Worm (Caenorhabditis elegans) whole organism, L4 larva: Measurements from ENCODE around the gene nhr-123.

Source experiments
- F10B5.3 ChIP-seq: sonication (generic microtip); optimal IDR thresholded peaks from 2 replicates; lab custom pipeline; 2016; ENCODE audit warnings: mild to moderate bottlenecking, missing genetic modification characterization, missing compliant biosample characterization
- F44E2.7 ChIP-seq: fragments of 200-800 bp; sonication (Bioruptor generic); IDR thresholded peaks from 2 replicates; pipeline ENCODE4 v2.1.2; 2022; ENCODE audit warnings: missing genetic modification characterization, missing compliant biosample characterization
- T20F7.1 ChIP-seq: fragments of 200-800 bp; sonication (Bioruptor generic); optimal IDR thresholded peaks from 2 replicates; lab custom pipeline; 2018; ENCODE audit warnings: mild to moderate bottlenecking, missing genetic modification characterization, missing compliant biosample characterization
- T26A8.4 ChIP-seq: fragments of 200-800 bp; sonication (Bioruptor generic); IDR thresholded peaks from 2 replicates; pipeline ENCODE4 v1.3.6; 2022; ENCODE audit warnings: missing genetic modification characterization, missing compliant biosample characterization
- Y75B8A.6 ChIP-seq: fragments of 200-800 bp; sonication (Bioruptor generic); IDR thresholded peaks from 2 replicates; pipeline ENCODE4 v1.3.6; 2022; ENCODE audit warnings: missing genetic modification reagents, missing genetic modification characterization, missing compliant biosample characterization
- ZK337.2 ChIP-seq: fragments of 200-800 bp; sonication (Bioruptor generic); IDR thresholded peaks from 2 replicates; pipeline ENCODE4 v1.3.6; 2022; ENCODE audit warnings: missing genetic modification reagents, missing genetic modification characterization, missing compliant biosample characterization
- aha-1 ChIP-seq: fragments of 150-350 bp; peaks from one replicate; lab custom pipeline; 2014; ENCODE audit warnings: missing biosample characterization, missing genetic modification characterization
- aly-2 ChIP-seq: sonication (generic microtip); optimal IDR thresholded peaks from 2 replicates; lab custom pipeline; 2018; ENCODE audit warnings: missing biosample characterization, missing genetic modification characterization
- arid-1 ChIP-seq: fragments of 200-800 bp; sonication (Bioruptor generic); conservative IDR thresholded peaks from 2 replicates; pipeline ENCODE4 v1.3.6; 2022; ENCODE audit warnings: missing genetic modification reagents, missing genetic modification characterization, missing compliant biosample characterization
- ceh-28 ChIP-seq: fragments of 150-350 bp; optimal IDR thresholded peaks from 2 replicates; lab custom pipeline; 2014; ENCODE audit warnings: missing biosample characterization, missing genetic modification reagents, missing genetic modification characterization
- ceh-44 ChIP-seq: fragments of 200-800 bp; sonication (Bioruptor generic); IDR thresholded peaks from 2 replicates; pipeline ENCODE4 v1.3.6; 2022; ENCODE audit warnings: missing genetic modification reagents, missing genetic modification characterization, missing compliant biosample characterization
- ceh-62 ChIP-seq: sonication (generic microtip); optimal IDR thresholded peaks from 2 replicates; lab custom pipeline; 2017; ENCODE audit warnings: missing biosample characterization, missing genetic modification characterization
- ces-1 ChIP-seq: fragments of 150-350 bp; sonication (generic microtip); optimal IDR thresholded peaks from 4 replicates; lab custom pipeline; 2014; ENCODE audit warnings: missing biosample characterization, missing genetic modification reagents, missing genetic modification characterization
- dmd-9 ChIP-seq: fragments of 200-800 bp; sonication (Bioruptor generic); IDR thresholded peaks from 2 replicates; pipeline ENCODE4 v1.3.6; 2022; ENCODE audit warnings: missing genetic modification reagents, missing genetic modification characterization, missing compliant biosample characterization
- dpl-1 ChIP-seq: fragments of 150-350 bp; optimal IDR thresholded peaks from 2 replicates; lab custom pipeline; 2014; ENCODE audit warnings: missing biosample characterization, missing genetic modification reagents, missing genetic modification characterization
- duxl-1 ChIP-seq: sonication (generic microtip); optimal IDR thresholded peaks from 2 replicates; lab custom pipeline; 2016; ENCODE audit warnings: mild to moderate bottlenecking, missing genetic modification characterization, moderate library complexity, missing compliant biosample characterization; ENCODE audit not compliant: poor library complexity
- egl-27 ChIP-seq: sonication (generic microtip); optimal IDR thresholded peaks from 3 replicates; lab custom pipeline; 2017; ENCODE audit warnings: missing biosample characterization, missing genetic modification reagents, missing genetic modification characterization
- fkh-10 ChIP-seq: fragments of 150-350 bp; optimal IDR thresholded peaks from 2 replicates; lab custom pipeline; 2014; ENCODE audit warnings: missing biosample characterization, missing genetic modification reagents, missing genetic modification characterization
- fos-1 ChIP-seq: fragments of 150-350 bp; optimal IDR thresholded peaks from 2 replicates; lab custom pipeline; 2014; ENCODE audit warnings: missing biosample characterization, missing genetic modification characterization
- hlh-11 ChIP-seq: fragments of 200-800 bp; sonication (Bioruptor generic); optimal IDR thresholded peaks from 2 replicates; lab custom pipeline; 2018; ENCODE audit warnings: mild to moderate bottlenecking, missing genetic modification characterization, missing compliant biosample characterization
- hlh-30 ChIP-seq: sonication (generic microtip); optimal IDR thresholded peaks from 2 replicates; lab custom pipeline; 2017; ENCODE audit warnings: antibody characterized with exemption, mild to moderate bottlenecking, missing genetic modification characterization, missing compliant biosample characterization; ENCODE audit not compliant: insufficient read depth
- mep-1 ChIP-seq: fragments of 150-350 bp; sonication (generic microtip); optimal IDR thresholded peaks from 3 replicates; lab custom pipeline; 2014; ENCODE audit warnings: missing biosample characterization, missing genetic modification characterization
- nhr-111 ChIP-seq: fragments of 200-800 bp; sonication (Bioruptor generic); optimal IDR thresholded peaks from 2 replicates; lab custom pipeline; 2018; ENCODE audit warnings: mild to moderate bottlenecking, missing genetic modification characterization, missing compliant biosample characterization
- nhr-25 ChIP-seq: sonication (generic microtip); optimal IDR thresholded peaks from 2 replicates; lab custom pipeline; 2017; ENCODE audit warnings: missing genetic modification characterization, mild to moderate bottlenecking, missing compliant biosample characterization, antibody characterized with exemption, moderate library complexity, borderline replicate concordance; ENCODE audit not compliant: insufficient read depth
- nhr-42 ChIP-seq: fragments of 200-800 bp; sonication (Bioruptor generic); IDR thresholded peaks from 2 replicates; pipeline ENCODE4 v1.3.6; 2022; ENCODE audit warnings: missing genetic modification characterization, missing compliant biosample characterization
- pha-4 ChIP-seq, 2 experiments: fragments of 150-350 bp in 1 of 2; fragments of 200-800 bp in 1 of 2; sonication (Bioruptor generic) in 1 of 2; IDR thresholded peaks in 1 of 2; optimal IDR thresholded peaks in 1 of 2; 2 replicates each; pipeline versions ENCODE4 v1.3.6 to Lab custom; 2014 to 2022; ENCODE audit warnings: missing genetic modification characterization in 2 of 2, missing genetic modification reagents in 2 of 2, missing biosample characterization in 1 of 2, missing compliant biosample characterization in 1 of 2
- php-3 ChIP-seq: fragments of 200-800 bp; sonication (Bioruptor generic); IDR thresholded peaks from 2 replicates; pipeline ENCODE4 v1.3.6; 2022; ENCODE audit warnings: missing genetic modification reagents, missing genetic modification characterization, missing compliant biosample characterization
- rbr-2 ChIP-seq: sonication (generic microtip); optimal IDR thresholded peaks from 2 replicates; lab custom pipeline; 2016; ENCODE audit warnings: missing genotype, missing genetic modification characterization, missing compliant biosample characterization
- saeg-2 ChIP-seq: fragments of 200-800 bp; sonication (Bioruptor generic); IDR thresholded peaks from 2 replicates; pipeline ENCODE4 v1.3.6; 2022; ENCODE audit warnings: missing genetic modification reagents, missing genetic modification characterization, missing compliant biosample characterization
- sdz-12 ChIP-seq: fragments of 200-800 bp; sonication (Bioruptor generic); optimal IDR thresholded peaks from 2 replicates; lab custom pipeline; 2018; ENCODE audit warnings: mild to moderate bottlenecking, missing genetic modification characterization, missing compliant biosample characterization
- skn-1 ChIP-seq: fragments of 150-350 bp; optimal IDR thresholded peaks from 2 replicates; lab custom pipeline; 2014; ENCODE audit warnings: missing biosample characterization, missing genetic modification characterization
- spr-1 ChIP-seq: sonication (generic microtip); optimal IDR thresholded peaks from 2 replicates; lab custom pipeline; 2016; ENCODE audit warnings: mild to moderate bottlenecking, missing genetic modification characterization, missing compliant biosample characterization
- tra-1 ChIP-seq: fragments of 200-800 bp; sonication (Bioruptor generic); IDR thresholded peaks from 2 replicates; pipeline ENCODE4 v1.3.6; 2022; ENCODE audit warnings: missing genetic modification reagents, missing genetic modification characterization, missing compliant biosample characterization
- unc-62 ChIP-seq, 3 experiments: fragments of 150-350 bp in 1 of 3; sonication (generic microtip); optimal IDR thresholded peaks in 2 of 3; peaks in 1 of 3; 1 replicate in 1 of 3; 2 replicates in 2 of 3; lab custom pipeline; 2014 to 2017; ENCODE audit warnings: missing biosample characterization in 3 of 3, missing genetic modification characterization in 3 of 3, missing genetic modification reagents in 3 of 3, missing genotype in 1 of 3
- vab-7 ChIP-seq: fragments of 200-800 bp; sonication (Bioruptor generic); IDR thresholded peaks from 2 replicates; pipeline ENCODE4 v1.3.6; 2022; ENCODE audit warnings: missing genetic modification reagents, missing genetic modification characterization, missing compliant biosample characterization
- zag-1 ChIP-seq: fragments of 150-350 bp; optimal IDR thresholded peaks from 2 replicates; lab custom pipeline; 2014; ENCODE audit warnings: missing biosample characterization, missing genetic modification characterization
- ztf-7 ChIP-seq: fragments of 150-350 bp; optimal IDR thresholded peaks from 2 replicates; lab custom pipeline; 2014; ENCODE audit warnings: missing biosample characterization, missing genetic modification characterization

Gene nhr-123

DNA sequence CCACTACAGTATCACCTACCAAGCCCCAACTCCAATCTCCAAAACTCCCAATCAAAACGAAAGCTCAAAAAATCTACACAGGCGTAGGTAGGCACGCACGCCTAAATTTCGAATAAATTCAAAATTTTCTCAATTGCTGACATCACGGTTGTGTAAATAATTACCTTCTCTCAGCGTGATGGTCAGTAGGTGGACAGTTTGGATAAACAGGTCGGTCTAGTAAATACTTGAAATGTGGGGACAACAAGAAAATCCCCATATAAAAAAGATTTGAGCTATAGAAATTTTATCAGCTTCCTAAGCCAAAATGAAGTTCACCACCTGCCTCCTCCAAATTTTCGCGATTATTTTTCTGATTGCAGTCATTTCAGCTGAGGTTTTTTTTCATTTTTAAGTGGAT is 13.2 kb upstream of the nhr-123 start, which contains the start of gene B0554.1:
Gene B0554.1 (plus strand): TSS at position 301 of the 400 bp plus-strand sequence.
- no peak for TF ChIP-seq ces-1 (GFP tag; lab: Kevin White, UChicago)
- TF ChIP-seq rbr-2 (tag; lab: Kevin White, UChicago) = no peak
- no peak for TF ChIP-seq skn-1 (tag; lab: Kevin White, UChicago)
- TF ChIP-seq dmd-9 = no peak
- no peak for TF ChIP-seq ztf-7
- no peak for TF ChIP-seq aly-2 (tag; lab: Kevin White, UChicago)
- no peak for TF ChIP-seq Y75B8A.6
- no peak for TF ChIP-seq hlh-11 (tag; lab: Kevin White, UChicago)
- no peak for TF ChIP-seq nhr-42 (GFP tag; lab: Robert Waterston, UW)
- TF ChIP-seq sdz-12 (GFP tag; lab: Kevin White, UChicago) = no peak
- no peak for TF ChIP-seq ZK337.2 (GFP tag; lab: Robert Waterston, UW)
- no peak for TF ChIP-seq F10B5.3 (tag; lab: Kevin White, UChicago)
- TF ChIP-seq tra-1 (GFP tag; lab: Robert Waterston, UW) = no peak
- TF ChIP-seq T26A8.4 = no peak
- TF ChIP-seq, all 104 proteins: peak for 0

DNA sequence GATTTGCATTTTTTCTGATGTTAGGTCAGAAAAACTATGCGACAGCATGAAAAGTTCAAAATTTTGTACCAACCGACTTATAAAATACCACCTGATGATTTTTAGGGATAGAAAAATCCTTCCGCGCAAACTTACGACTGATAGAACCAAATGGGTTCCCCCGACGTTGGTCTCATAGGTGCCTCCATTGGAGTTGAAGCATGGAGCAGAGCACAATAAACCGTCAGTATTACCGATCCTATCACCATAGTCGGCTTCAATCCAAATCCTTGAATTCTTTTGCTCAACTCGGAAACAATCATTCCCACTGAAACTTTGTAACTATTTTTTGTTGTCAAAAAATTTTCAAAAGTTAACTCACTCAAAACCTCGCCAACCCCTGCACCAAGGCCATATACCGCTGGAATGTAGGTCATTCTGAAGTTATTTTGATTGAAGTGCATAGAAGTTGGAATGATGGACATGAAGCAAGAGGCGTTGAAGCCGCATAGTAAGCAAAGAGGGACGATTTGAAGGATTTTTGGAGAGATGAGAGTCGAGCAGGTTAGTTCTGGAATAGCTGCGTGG is 12.0 kb upstream of the nhr-123 start:
- TF ChIP-seq unc-62 (GFP tag; optimal IDR thresholded peaks at IDR 0.05 in 1 of 2; lab: Kevin White, UChicago) (peak in 1 of 2 experiments; percentile 90), unc-62 (tag; optimal IDR thresholded peaks at IDR 0.05; lab: Kevin White, UChicago) (no peak), duxl-1 (tag; lab: Kevin White, UChicago) (no peak), aha-1 (tag; lab: Kevin White, UChicago) (peak; percentile 92)

DNA sequence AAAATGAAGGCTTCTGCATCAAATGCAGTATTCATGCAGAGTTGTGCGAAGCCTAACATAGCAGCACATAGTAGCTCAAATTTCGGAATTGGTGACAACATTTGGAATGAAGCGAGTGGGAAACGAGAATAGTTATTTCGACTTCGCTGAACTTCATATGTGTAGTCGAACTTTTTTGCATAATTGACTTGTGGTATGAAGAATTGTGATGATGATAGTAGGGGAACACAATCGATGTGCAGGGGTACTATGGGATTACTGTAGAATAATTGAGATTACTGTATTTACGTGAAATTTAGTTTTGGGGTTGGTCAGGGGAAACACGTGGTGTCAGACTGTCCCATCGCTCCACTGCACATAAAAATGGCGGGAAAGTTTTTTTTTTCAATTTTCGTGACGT is 10.3 kb upstream of the nhr-123 start, which contains the start of gene B0554.7:
Gene B0554.7 (minus strand): TSS at position 101 of the 400 bp plus-strand sequence.
- TF ChIP-seq ceh-44 = no peak
- TF ChIP-seq aha-1 (tag; lab: Kevin White, UChicago) = peak; percentile 13

DNA sequence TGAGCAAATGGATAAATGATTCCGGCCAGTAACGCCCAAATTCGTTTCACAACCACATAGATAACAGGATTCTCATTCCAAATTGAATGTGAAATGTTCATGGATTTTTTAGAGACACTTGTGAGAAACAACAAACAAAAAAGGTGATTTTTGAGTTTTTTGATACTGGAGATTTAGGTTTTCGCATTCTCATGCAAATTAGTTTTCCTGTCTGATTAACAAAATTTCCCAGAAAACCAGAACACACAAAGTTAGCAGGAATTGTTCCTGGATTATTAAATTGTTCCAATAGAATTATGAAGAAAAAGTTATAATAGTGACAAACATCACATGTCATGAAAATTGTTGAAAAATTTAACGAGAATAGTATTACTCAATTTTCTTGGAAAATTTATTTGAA is 8.1 kb upstream of the nhr-123 start, which contains the start of gene srh-33:
Gene srh-33 (minus strand): TSS at position 101 of the 400 bp plus-strand sequence.
- TF ChIP-seq ceh-44 (no peak), php-3 (GFP tag; lab: Robert Waterston, UW) (no peak), F44E2.7 (no peak), pha-4 (GFP tag; IDR thresholded peaks at IDR 0.05; lab: Robert Waterston, UW) (no peak), pha-4 (tag; optimal IDR thresholded peaks at IDR 0.05; lab: Kevin White, UChicago) (no peak)

DNA sequence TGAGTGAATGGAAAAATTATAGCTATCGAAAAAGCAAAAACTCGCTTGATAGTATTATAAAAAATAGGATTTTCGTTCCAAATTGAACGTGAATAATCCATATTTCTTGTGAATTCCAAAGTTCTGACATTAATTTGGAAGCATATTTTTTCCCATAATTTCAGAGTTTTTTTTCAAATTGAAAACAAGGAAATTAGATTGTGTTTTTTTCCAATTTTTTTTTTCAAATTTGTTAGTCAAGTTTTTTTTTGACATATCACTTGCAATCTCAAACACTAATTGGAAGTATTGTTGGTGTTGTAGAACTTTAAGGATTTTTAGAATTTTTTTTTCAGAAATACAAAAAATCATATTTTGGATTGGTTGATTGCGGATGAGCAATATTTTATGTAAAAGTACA is 4.7 kb upstream of the nhr-123 start, which contains the start of gene srh-34:
Gene srh-34 (minus strand): TSS at position 101 of the 400 bp plus-strand sequence.
- TF ChIP-seq egl-27 = no peak
- no peak for TF ChIP-seq hlh-11 (tag; lab: Kevin White, UChicago)
- TF ChIP-seq ceh-44 = no peak
- TF ChIP-seq spr-1 (tag; lab: Kevin White, UChicago) = no peak
- TF ChIP-seq dpl-1 (GFP tag; lab: Kevin White, UChicago) = no peak
- no peak for TF ChIP-seq fkh-10
- no peak for TF ChIP-seq vab-7 (GFP tag; lab: Robert Waterston, UW)
- TF ChIP-seq nhr-25 (tag; lab: Kevin White, UChicago) = no peak
- TF ChIP-seq saeg-2 (GFP tag; lab: Robert Waterston, UW) = no peak
- TF ChIP-seq mep-1 (tag; lab: Kevin White, UChicago) = no peak
- no peak for TF ChIP-seq fos-1 (tag; lab: Kevin White, UChicago)
- TF ChIP-seq zag-1 (tag; lab: Kevin White, UChicago) = no peak
- no peak for TF ChIP-seq ceh-62 (tag; lab: Kevin White, UChicago)
- TF ChIP-seq arid-1 (GFP tag; lab: Robert Waterston, UW) = no peak
- TF ChIP-seq ceh-28 = no peak
- no peak for TF ChIP-seq T20F7.1 (GFP tag; lab: Kevin White, UChicago)
- TF ChIP-seq hlh-30 = no peak
- TF ChIP-seq nhr-111 (GFP tag; lab: Kevin White, UChicago) = no peak
- TF ChIP-seq F10B5.3 (tag; lab: Kevin White, UChicago) = no peak
